Worm (Caenorhabditis elegans) whole organism, L2 larva: ENCODE data around the gene F07E5.8.

ENCODE experiments used
- egl-27 ChIP-seq: sonication (generic microtip); optimal IDR thresholded peaks from 3 replicates; lab custom pipeline; 2017; ENCODE audit warnings: missing biosample characterization, missing genetic modification reagents, missing genetic modification characterization
- elt-1 ChIP-seq: fragments of 150-350 bp; optimal IDR thresholded peaks from 2 replicates; lab custom pipeline; 2014; ENCODE audit warnings: missing biosample characterization, missing genetic modification characterization
- fos-1 ChIP-seq: fragments of 150-350 bp; optimal IDR thresholded peaks from 2 replicates; lab custom pipeline; 2014; ENCODE audit warnings: missing biosample characterization, missing genetic modification characterization
- lin-13 ChIP-seq: fragments of 150-350 bp; optimal IDR thresholded peaks from 2 replicates; lab custom pipeline; 2014; ENCODE audit warnings: missing biosample characterization, missing genetic modification reagents, missing genetic modification characterization
- nhr-6 ChIP-seq: fragments of 150-350 bp; optimal IDR thresholded peaks from 2 replicates; lab custom pipeline; 2014; ENCODE audit warnings: missing biosample characterization, missing genetic modification characterization
- snpc-4 ChIP-seq: fragments of 150-350 bp; optimal IDR thresholded peaks from 2 replicates; lab custom pipeline; 2014; ENCODE audit warnings: missing biosample characterization, missing genetic modification characterization
- zag-1 ChIP-seq: fragments of 150-350 bp; optimal IDR thresholded peaks from 2 replicates; lab custom pipeline; 2014; ENCODE audit warnings: missing biosample characterization, missing genetic modification characterization

ce11 chrII:2112948-2113347 lies 37.5 kb upstream of the F07E5.8 start, which contains the start of gene R52.6:
- no peak for TF ChIP-seq lin-13 (GFP tag; lab: Kevin White, UChicago)
- TF ChIP-seq elt-1 (tag; lab: Kevin White, UChicago), result no peak
- no peak for TF ChIP-seq snpc-4
- no peak for TF ChIP-seq egl-27 (tag; lab: Kevin White, UChicago)
- no peak for TF ChIP-seq zag-1 (tag; lab: Kevin White, UChicago)
- no peak for TF ChIP-seq nhr-6
- TF ChIP-seq fos-1 (tag; lab: Kevin White, UChicago), result no peak
